Fruit fly (Drosophila melanogaster) whole organism, embryonic: ENCODE results near the gene CG9747.

Experiments used
- CG6813 ChIP-seq: fragments of 200-800 bp; sonication (Bioruptor generic); optimal IDR thresholded peaks from 2 replicates; lab custom pipeline; 2017; ENCODE audit warnings: missing biosample characterization, missing genetic modification characterization, mild to moderate bottlenecking, moderate library complexity, missing genetic modification reagents
- Side ChIP-seq: fragments of 200-800 bp; sonication (Bioruptor generic); optimal IDR thresholded peaks from 2 replicates; lab custom pipeline; 2016; ENCODE audit warnings: missing biosample characterization, missing genetic modification characterization

DNA sequence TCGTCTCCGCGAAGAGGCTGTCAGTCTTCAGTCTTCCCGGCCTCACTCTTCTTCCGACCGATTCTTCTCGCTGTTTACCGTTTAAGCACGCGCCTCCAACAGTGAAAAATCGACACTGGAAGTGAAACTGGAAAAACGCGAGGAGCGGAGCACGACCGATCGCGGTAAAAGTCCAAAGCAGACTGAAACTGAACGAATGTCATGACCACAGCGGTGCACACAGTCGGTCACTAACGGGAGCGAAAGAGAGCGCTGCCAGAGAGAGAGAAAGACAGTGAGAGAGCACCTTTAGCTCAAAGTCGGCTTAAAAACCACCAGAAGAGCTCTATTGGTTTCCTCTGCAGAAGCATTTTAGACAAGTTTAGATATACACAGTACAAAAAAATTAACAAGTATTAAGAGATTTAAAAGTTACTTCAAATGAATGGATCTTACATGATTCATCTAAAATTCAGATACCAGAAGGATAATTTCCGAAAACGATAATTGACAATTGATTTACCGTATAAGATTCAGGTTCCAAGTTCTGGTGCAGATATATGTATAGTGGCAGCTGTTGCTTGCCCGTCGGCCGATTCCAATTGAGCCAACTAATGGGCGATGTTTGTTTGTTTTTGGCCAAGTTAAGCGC is 30.6 kb downstream of the CG9747 start, which contains the start of gene CG11498:
- no peak for TF ChIP-seq CG6813 (GFP tag; lab: Kevin White, UChicago)
- no peak for TF ChIP-seq Side (GFP tag; lab: Kevin White, UChicago)
